Fruit fly (Drosophila melanogaster) whole organism: ENCODE measurements around the gene lute.

Source experiments
- CG8478 ChIP-seq: fragments of >200 bp; optimal IDR thresholded peaks from 2 replicates; lab custom pipeline; 2018; ENCODE audit warnings: inconsistent platforms
- Dll ChIP-seq: fragments of >200 bp; optimal IDR thresholded peaks from 2 replicates; lab custom pipeline; 2017
- EcR ChIP-seq, 2 experiments: fragments of >200 bp; optimal IDR thresholded peaks; 2 replicates each; lab custom pipeline; 2017; ENCODE audit warnings: missing biosample characterization in 2 of 2, missing genetic modification characterization in 2 of 2, missing genetic modification reagents in 2 of 2
- pan ChIP-seq: fragments of >200 bp; optimal IDR thresholded peaks from 2 replicates; lab custom pipeline; 2017
- psq ChIP-seq: fragments of >200 bp; optimal IDR thresholded peaks from 2 replicates; lab custom pipeline; 2017
- usp ChIP-seq: fragments of >200 bp; optimal IDR thresholded peaks from 2 replicates; lab custom pipeline; 2017; ENCODE audit warnings: missing biosample characterization, missing genetic modification characterization, mixed read lengths

lute gene

dm6 chr3R:17410808-17411207, 31.1 kb downstream of the lute start, which contains the start of gene CG5863:
Gene CG5863 (plus strand): TSS chr3R:17411108.
- no peak for TF ChIP-seq usp (GFP tag; lab: Kevin White, UChicago)
- TF ChIP-seq pan, result no peak

DNA sequence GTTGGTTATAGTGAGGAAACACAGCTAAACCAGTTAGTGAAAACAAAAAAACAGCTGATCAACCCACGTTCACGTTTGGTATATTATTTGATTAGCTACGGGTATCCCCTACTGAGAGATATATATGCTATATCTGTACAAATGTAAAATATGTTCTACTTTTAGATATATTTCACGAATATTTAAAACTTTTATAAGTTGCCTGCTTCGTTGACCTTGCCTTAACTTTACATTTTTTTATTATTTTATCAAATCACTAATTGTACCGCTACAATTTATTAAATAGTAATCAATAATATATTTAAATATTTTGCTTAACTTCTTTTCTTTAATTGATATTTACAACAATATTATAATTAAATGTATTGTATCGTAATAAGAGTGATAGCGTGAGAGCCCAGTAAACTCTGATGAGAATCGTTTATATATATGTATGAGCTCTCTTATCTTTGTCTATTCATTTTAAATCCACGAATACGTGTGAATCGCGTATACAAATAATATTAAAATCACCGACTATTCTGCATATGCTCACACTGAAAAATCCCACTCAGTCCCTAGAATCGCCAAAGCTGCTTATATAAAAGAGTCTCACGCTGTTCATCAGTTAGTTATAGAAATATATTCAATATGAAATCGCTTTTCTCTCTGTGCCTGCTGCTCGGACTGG, 32.8 kb downstream of the lute start, which contains the start of gene CG42821:
Gene CG42821 (plus strand): TSS at position 620 of the 670 bp plus-strand sequence.
- TF ChIP-seq EcR (GFP tag; optimal IDR thresholded peaks at IDR 0.05; lab: Kevin White, UChicago) (no peak), pan (no peak), CG8478 (no peak), Dll (lab: Kevin White, UChicago) (no peak), usp (GFP tag; lab: Kevin White, UChicago) (no peak), psq (lab: Kevin White, UChicago) (no peak)

DNA sequence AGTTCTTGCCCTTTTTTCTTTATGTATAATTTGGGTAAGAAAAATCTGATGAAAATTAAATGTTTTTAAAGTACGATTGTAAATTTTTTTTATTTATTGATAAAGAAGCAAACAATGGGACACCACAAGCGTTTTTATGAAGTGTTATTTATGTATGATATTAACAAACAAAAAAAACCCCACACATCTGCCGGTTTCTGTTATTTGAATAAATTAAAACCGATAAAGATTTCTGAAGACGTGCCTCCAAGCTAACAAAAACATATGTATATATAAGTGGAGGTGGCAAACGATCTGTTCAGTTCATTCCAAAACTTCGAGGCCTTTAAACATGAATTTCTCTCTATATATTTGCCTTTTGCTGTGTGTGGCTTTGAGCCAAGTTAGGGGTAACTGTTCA, 33.9 kb downstream of the lute start, which contains the start of gene CG42822:
Gene CG42822 (plus strand): TSS at position 301 of the 400 bp plus-strand sequence.
- TF ChIP-seq EcR (GFP tag; optimal IDR thresholded peaks at IDR 0.05; lab: Kevin White, UChicago) (no peak), Dll (lab: Kevin White, UChicago) (no peak), usp (GFP tag; lab: Kevin White, UChicago) (no peak), pan (no peak), CG8478 (no peak), psq (lab: Kevin White, UChicago) (no peak)

DNA sequence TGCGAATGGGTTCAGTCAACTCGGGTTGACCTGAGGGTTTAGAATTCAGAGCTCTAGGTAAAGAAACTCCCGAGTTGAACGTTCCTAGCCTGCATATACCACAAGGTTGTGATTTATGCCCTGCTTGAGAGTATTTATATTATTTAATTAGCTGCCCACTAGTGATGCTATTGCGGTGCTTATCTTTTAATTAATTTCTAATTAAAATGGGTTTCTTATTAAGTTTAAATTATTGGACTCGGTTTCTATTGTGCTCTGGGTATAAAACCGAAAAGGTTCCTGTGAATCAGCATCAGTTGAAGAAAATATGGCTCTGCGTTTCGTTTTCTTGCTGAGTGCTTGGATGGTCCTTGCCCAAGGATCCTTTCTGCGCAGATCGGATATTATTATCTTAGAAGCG, 35.7 kb downstream of the lute start, which contains the start of gene CG5866:
Gene CG5866 (plus strand): TSS at position 301 of the 400 bp plus-strand sequence.
- TF ChIP-seq CG8478, result no peak
- TF ChIP-seq psq (lab: Kevin White, UChicago), result no peak
- no peak for TF ChIP-seq Dll (lab: Kevin White, UChicago)
- no peak for TF ChIP-seq usp (GFP tag; lab: Kevin White, UChicago)
- TF ChIP-seq EcR (GFP tag; optimal IDR thresholded peaks at IDR 0.05; lab: Kevin White, UChicago), result no peak
- TF ChIP-seq pan, result no peak

DNA sequence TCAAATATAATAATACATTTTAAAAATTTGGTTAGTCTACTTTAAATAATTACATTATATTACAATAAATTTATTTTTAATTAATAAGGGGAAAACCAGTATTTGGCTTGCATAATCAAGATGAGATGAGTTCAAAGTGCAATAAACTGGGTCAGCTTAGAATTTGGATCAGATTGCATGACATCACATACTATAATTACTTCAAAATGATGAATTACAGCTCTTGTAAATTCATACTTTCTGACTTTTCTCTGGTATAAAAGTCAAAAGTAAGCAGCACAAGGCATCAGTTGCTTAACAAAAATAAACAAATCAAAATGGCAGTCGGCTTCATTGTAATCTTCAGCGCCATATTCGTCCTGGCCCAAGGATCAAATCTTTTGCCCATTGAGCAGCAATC, 37.4 kb downstream of the lute start, which contains the start of gene CG33333:
Gene CG33333 (plus strand): TSS at position 301 of the 400 bp plus-strand sequence.
- TF ChIP-seq CG8478 (no peak), usp (GFP tag; lab: Kevin White, UChicago) (no peak), Dll (lab: Kevin White, UChicago) (no peak), psq (lab: Kevin White, UChicago) (no peak), EcR (GFP tag; optimal IDR thresholded peaks at IDR 0.05; lab: Kevin White, UChicago) (no peak), pan (no peak)

dm6 chr3R:17418459-17418858, 38.7 kb downstream of the lute start, which contains the start of gene CG42834:
Gene CG42834 (plus strand): TSS chr3R:17418759.
- TF ChIP-seq CG8478 (no peak), pan (no peak), usp (GFP tag; lab: Kevin White, UChicago) (no peak), psq (lab: Kevin White, UChicago) (no peak), Dll (lab: Kevin White, UChicago) (no peak), EcR (GFP tag; optimal IDR thresholded peaks at IDR 0.05; lab: Kevin White, UChicago) (no peak)

DNA sequence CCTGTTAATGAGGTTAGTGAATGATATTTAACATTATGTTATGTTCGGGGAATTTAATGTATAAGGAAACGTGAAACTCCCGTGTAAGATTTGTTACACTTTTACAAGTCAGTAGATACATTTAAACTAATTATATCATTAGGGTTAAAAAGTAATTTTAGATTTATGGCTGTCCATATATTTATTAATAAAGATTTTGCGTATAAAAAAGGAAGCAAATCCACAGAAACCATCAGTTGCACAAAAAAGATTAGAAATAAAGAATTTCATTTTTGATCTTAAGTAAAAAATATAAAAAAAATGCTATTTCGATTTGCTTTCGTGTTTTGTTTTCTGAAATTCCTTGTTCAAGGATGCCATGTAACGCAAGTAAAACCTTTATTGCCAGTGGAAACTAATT, 40.6 kb downstream of the lute start, which contains the start of gene CG42835:
Gene CG42835 (plus strand): TSS at position 301 of the 400 bp plus-strand sequence.
- no peak for TF ChIP-seq psq (lab: Kevin White, UChicago)
- TF ChIP-seq usp (GFP tag; lab: Kevin White, UChicago), result no peak
- TF ChIP-seq CG8478, result no peak
- TF ChIP-seq EcR (GFP tag; optimal IDR thresholded peaks at IDR 0.05; lab: Kevin White, UChicago), result no peak
- no peak for TF ChIP-seq Dll (lab: Kevin White, UChicago)
- no peak for TF ChIP-seq pan

- TF ChIP-seq psq (lab: Kevin White, UChicago) (no peak), EcR (GFP tag; optimal IDR thresholded peaks at IDR 0.05; lab: Kevin White, UChicago) (no peak), pan (no peak), CG8478 (no peak), usp (GFP tag; lab: Kevin White, UChicago) (no peak), Dll (lab: Kevin White, UChicago) (no peak)
Observed at dm6 chr3R:17422102-17422501, 42.4 kb downstream of the lute start, which contains the start of gene CG14332. Gene CG14332 (minus strand): TSS chr3R:17422202.

DNA sequence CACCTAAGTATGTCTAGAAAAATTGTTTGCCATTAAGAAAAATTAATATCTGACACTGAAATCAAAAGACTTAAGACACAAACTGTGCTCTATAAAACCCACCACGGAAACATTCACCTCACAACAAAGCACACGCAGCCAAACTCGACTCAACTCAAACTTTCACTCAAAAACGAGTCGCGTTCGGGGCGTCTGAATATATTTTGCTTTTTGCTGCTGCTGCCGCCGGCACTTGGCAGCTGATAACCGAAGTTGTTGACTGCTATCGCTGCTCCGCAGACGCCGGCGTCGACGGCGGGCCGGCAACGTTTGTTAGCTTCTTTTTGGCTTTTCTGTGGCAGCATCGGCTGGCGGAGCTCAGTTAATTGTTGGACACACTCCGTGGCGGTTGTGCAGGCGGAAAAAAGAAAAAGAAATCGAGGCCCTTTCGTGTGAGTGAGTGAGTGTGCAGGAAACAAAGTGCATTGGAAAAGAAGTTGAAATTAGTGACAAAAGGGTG, 45.7 kb downstream of the lute start, which contains the start of gene cysu:
Gene cysu (plus strand): TSS at position 352 of the 499 bp plus-strand sequence.
- TF ChIP-seq EcR (GFP tag; optimal IDR thresholded peaks at IDR 0.05; lab: Kevin White, UChicago), result no peak
- no peak for TF ChIP-seq pan
- TF ChIP-seq usp (GFP tag; lab: Kevin White, UChicago), result no peak
- no peak for TF ChIP-seq Dll (lab: Kevin White, UChicago)
- TF ChIP-seq CG8478, result no peak
- TF ChIP-seq psq (lab: Kevin White, UChicago), result no peak

DNA sequence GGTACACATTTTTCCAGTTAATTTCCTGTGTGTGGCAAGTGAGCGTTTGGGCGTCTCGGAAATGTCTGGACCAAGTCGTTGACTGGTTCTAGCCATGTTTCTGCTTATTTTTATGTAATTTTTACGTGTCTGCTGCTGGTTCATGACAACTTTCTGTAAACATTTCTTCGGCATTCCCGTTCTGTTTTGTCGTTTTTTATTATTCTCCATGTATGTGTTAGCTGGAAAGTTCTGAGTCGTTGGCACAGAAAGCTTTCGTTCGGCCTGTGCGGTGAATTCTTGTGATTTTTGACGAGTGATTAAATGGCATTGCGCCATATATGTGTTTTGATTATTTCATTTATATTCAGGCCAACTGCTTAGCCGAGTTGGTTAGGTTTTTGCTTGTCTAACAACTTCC, 46.5 kb downstream of the lute start:
- no peak for TF ChIP-seq Dll (lab: Kevin White, UChicago)
- TF ChIP-seq pan, result no peak
- TF ChIP-seq CG8478, result no peak
- TF ChIP-seq psq (lab: Kevin White, UChicago), result no peak
- no peak for TF ChIP-seq usp (GFP tag; lab: Kevin White, UChicago)
- TF ChIP-seq EcR (GFP tag; optimal IDR thresholded peaks at IDR 0.05; lab: Kevin White, UChicago), result no peak

- no peak for TF ChIP-seq EcR (GFP tag; optimal IDR thresholded peaks at IDR 0.05; lab: Kevin White, UChicago)
- no peak for TF ChIP-seq pan
- TF ChIP-seq CG8478, result no peak
- no peak for TF ChIP-seq psq (lab: Kevin White, UChicago)
Observed at dm6 chr3R:17430481-17430880, 50.7 kb downstream of the lute start.

DNA sequence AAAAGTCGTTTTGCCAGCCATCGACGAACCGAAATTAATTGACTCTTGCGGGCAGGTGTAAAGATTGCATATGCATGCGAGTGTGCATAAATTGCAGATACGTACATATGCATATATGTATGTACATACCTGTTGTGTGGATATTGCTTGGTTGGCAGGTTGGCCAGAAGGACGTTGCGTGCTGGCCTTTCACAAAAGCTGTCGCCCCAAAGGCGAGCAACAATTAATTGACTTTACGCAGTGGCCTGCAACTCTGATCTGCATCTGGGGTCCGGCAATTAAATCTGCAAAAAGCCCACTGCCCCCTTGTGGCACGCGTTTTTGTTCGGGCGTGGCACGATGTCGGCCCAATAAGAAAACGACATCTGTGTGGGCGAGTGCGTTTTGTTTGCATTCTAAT, 53.4 kb downstream of the lute start:
- no peak for TF ChIP-seq pan
- no peak for TF ChIP-seq psq (lab: Kevin White, UChicago)
- no peak for TF ChIP-seq EcR (GFP tag; optimal IDR thresholded peaks at IDR 0.05; lab: Kevin White, UChicago)
- TF ChIP-seq Dll (lab: Kevin White, UChicago), result no peak
- TF ChIP-seq CG8478, result no peak
- TF ChIP-seq usp (GFP tag; lab: Kevin White, UChicago), result no peak
